Fruit fly (Drosophila melanogaster) whole organism, pupa: Measurements from ENCODE around the gene CG8475.

ENCODE experiments used
- CG14655 ChIP-seq: fragments of 200-800 bp; sonication (Bioruptor generic); optimal IDR thresholded peaks from 3 replicates; lab custom pipeline; 2017; ENCODE audit warnings: mild to moderate bottlenecking, missing biosample characterization, missing genetic modification reagents, missing genetic modification characterization
- CG15710 ChIP-seq: fragments of 200-800 bp; sonication (Bioruptor generic); optimal IDR thresholded peaks from 2 replicates; lab custom pipeline; 2018; ENCODE audit warnings: missing biosample characterization, mild to moderate bottlenecking, missing genetic modification characterization, moderate library complexity
- CG4496 ChIP-seq: fragments of 200-800 bp; sonication (Bioruptor generic); IDR thresholded peaks from 3 replicates; pipeline ENCODE4 v1.3.6; 2022; ENCODE audit warnings: missing biosample characterization, missing genetic modification characterization
- CG8301 ChIP-seq: fragments of 200-800 bp; sonication (Bioruptor generic); optimal IDR thresholded peaks from 2 replicates; lab custom pipeline; 2018; ENCODE audit warnings: missing biosample characterization, mild to moderate bottlenecking, missing genetic modification characterization
- fd96Ca ChIP-seq: fragments of 200-800 bp; sonication (Bioruptor generic); IDR thresholded peaks from 3 replicates; pipeline ENCODE4 v1.3.6; 2022; ENCODE audit warnings: missing biosample characterization, missing genetic modification characterization

DNA sequence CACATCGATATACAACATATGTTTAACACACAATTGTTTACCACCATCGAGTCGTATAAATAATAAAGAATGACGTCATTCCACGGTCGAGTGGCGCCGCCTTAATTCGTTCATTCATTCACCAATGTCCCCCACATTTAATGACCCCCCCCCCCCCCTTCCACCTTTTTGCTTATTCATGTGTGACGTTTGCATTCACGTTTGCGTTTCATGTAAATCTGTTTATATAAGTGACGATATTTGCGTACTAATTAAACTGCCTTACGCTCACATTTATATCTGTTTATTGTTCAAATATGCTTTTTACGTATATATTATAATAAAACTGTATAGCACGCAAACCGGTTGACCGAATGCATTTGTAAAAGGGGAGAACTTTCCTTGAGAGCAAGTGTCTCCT, 36.9 kb upstream of the CG8475 start:
- TF ChIP-seq CG14655 (GFP tag; lab: Kevin White, UChicago) (no peak), CG8301 (tag; lab: Kevin White, UChicago) (no peak), fd96Ca (GFP tag; lab: Robert Waterston, UW) (no peak), CG15710 (no peak), CG4496 (GFP tag; lab: Robert Waterston, UW) (no peak)
